Fruit fly (Drosophila melanogaster) whole organism: ENCODE measurements around the gene beat-Vc.

Experiments
- CG8478 ChIP-seq: fragments of >200 bp; optimal IDR thresholded peaks from 2 replicates; lab custom pipeline; 2018; ENCODE audit warnings: inconsistent platforms
- psq ChIP-seq: fragments of >200 bp; optimal IDR thresholded peaks from 2 replicates; lab custom pipeline; 2017
- usp ChIP-seq: fragments of >200 bp; optimal IDR thresholded peaks from 2 replicates; lab custom pipeline; 2017; ENCODE audit warnings: missing biosample characterization, missing genetic modification characterization, mixed read lengths

dm6 chr3R:12700454-12700853 lies 82.6 kb downstream of the beat-Vc start:
- no peak for TF ChIP-seq CG8478 (lab: Kevin White, UChicago)
- no peak for TF ChIP-seq usp
- no peak for TF ChIP-seq psq (lab: Kevin White, UChicago)
